Fruit fly (Drosophila melanogaster): ENCODE data around the gene CG11504.

The CG11504 gene

dm6 chr3R:30014977-30015514 is 17.3 kb downstream of the CG11504 start, which contains the start of gene CG7920 (continued):
- TF ChIP-seq Kr (GFP tag; optimal IDR thresholded peaks at IDR 0.05): peak; percentile 60
- no peak for TF ChIP-seq ham (GFP tag; IDR thresholded peaks at IDR 0.05)
- TF ChIP-seq CG14710 (tag; optimal IDR thresholded peaks at IDR 0.05): peak; percentile 39
- peak; percentile 81 for TF ChIP-seq CG34224 (GFP tag; IDR thresholded peaks at IDR 0.05; ENCODE audit: partially characterized antibody)
- no peak for TF ChIP-seq bowl (GFP tag; IDR thresholded peaks at IDR 0.05)
- no peak for TF ChIP-seq shn (GFP tag; optimal IDR thresholded peaks at IDR 0.05)
- peak; percentile 41; the same call in 1 of the 2 replicates for TF ChIP-seq CG32532 (GFP tag; IDR thresholded peaks at IDR 0.05)
- peak; percentile 75 for TF ChIP-seq vnd (GFP tag; IDR thresholded peaks at IDR 0.05; ENCODE audit: partially characterized antibody)
- peak; percentile 71 for TF ChIP-seq HLH4C (GFP tag; IDR thresholded peaks at IDR 0.05; ENCODE audit: partially characterized antibody)
- TF ChIP-seq CG1603 (tag; optimal IDR thresholded peaks at IDR 0.05): peak; percentile 63
- TF ChIP-seq CG11247 (GFP tag; IDR thresholded peaks at IDR 0.05): 0 out of 2 replicates have a peak, but pooled peaks have one; percentile 6
- no peak for TF ChIP-seq CG11093 (GFP tag; IDR thresholded peaks at IDR 0.05)
- no peak for TF ChIP-seq salm (tag; optimal IDR thresholded peaks at IDR 0.05)
- TF ChIP-seq wek (GFP tag; optimal IDR thresholded peaks at IDR 0.05): no peak
- TF ChIP-seq HmgZ (tag; optimal IDR thresholded peaks at IDR 0.05): peak; percentile 68
- TF ChIP-seq CoRest (tag; optimal IDR thresholded peaks at IDR 0.05): peak; percentile 34
- TF ChIP-seq z (GFP tag; IDR thresholded peaks at IDR 0.05): 0 out of 3 replicates have a peak, but pooled peaks have one; percentile 53
- no peak for TF ChIP-seq gsb-n (tag; optimal IDR thresholded peaks at IDR 0.05)
- TF ChIP-seq Rfx (GFP tag; IDR thresholded peaks at IDR 0.05): no peak
- TF ChIP-seq YL-1 (GFP tag; optimal IDR thresholded peaks at IDR 0.05): peak; percentile 55
- no peak for TF ChIP-seq CG8281 (tag; optimal IDR thresholded peaks at IDR 0.05)
- TF ChIP-seq Adf1 (GFP tag; IDR thresholded peaks at IDR 0.05): no peak; the same call in 1 of the 2 replicates
- TF ChIP-seq CG16779 (GFP tag; IDR thresholded peaks at IDR 0.05): no peak
- peak; percentile 89 for TF ChIP-seq Dll (GFP tag; IDR thresholded peaks at IDR 0.05; ENCODE audit: partially characterized antibody)
- peak; percentile 22 for TF ChIP-seq CG30403 (GFP tag; optimal IDR thresholded peaks at IDR 0.05)
- peak; percentile 83 for TF ChIP-seq sna (GFP tag; IDR thresholded peaks at IDR 0.05; ENCODE audit: partially characterized antibody)
- peak; percentile 48 for TF ChIP-seq ems (GFP tag; optimal IDR thresholded peaks at IDR 0.05)
- TF ChIP-seq PHDP (tag; optimal IDR thresholded peaks at IDR 0.05): peak; percentile 6
- TF ChIP-seq crp (GFP tag; optimal IDR thresholded peaks at IDR 0.05): peak in 1 of 2 experiments; percentile 55
- TF ChIP-seq CG13624 (GFP tag; optimal IDR thresholded peaks at IDR 0.05): peak; percentile 79
- peak; percentile 18 for TF ChIP-seq CG12942 (GFP tag; optimal IDR thresholded peaks at IDR 0.05)
- no peak for TF ChIP-seq CG15696 (tag; optimal IDR thresholded peaks at IDR 0.05)
- TF ChIP-seq Ptx1 (GFP tag; IDR thresholded peaks at IDR 0.05): 0 out of 2 replicates have a peak, but pooled peaks have one; percentile 8
- TF ChIP-seq CG4730 (GFP tag; IDR thresholded peaks at IDR 0.05): no peak
- peak; percentile 83 for TF ChIP-seq Med (GFP tag)
- no peak for TF ChIP-seq CG32772 (GFP tag; IDR thresholded peaks at IDR 0.05)
- TF ChIP-seq CG2116 (GFP tag; optimal IDR thresholded peaks at IDR 0.05): peak; percentile 75
- TF ChIP-seq CG12769 (tag; optimal IDR thresholded peaks at IDR 0.05): peak; percentile 52
- no peak for TF ChIP-seq sr (GFP tag; IDR thresholded peaks at IDR 0.05)
- TF ChIP-seq BEAF-32 (GFP tag; optimal IDR thresholded peaks at IDR 0.05): peak; percentile 87
- no peak for TF ChIP-seq jumu (GFP tag; optimal IDR thresholded peaks at IDR 0.05)
- TF ChIP-seq unc-4 (GFP tag; IDR thresholded peaks at IDR 0.05; ENCODE audit: partially characterized antibody): peak; percentile 83
- TF ChIP-seq scrt (GFP tag; optimal IDR thresholded peaks at IDR 0.05): peak; percentile 47
- peak; percentile 16 for TF ChIP-seq CG12104 (GFP tag; optimal IDR thresholded peaks at IDR 0.05)
- peak; percentile 64; the same call in 1 of the 2 replicates for TF ChIP-seq rib (GFP tag; IDR thresholded peaks at IDR 0.05)
- TF ChIP-seq br (optimal IDR thresholded peaks at IDR 0.05): no peak
- TF ChIP-seq CrebB (tag; optimal IDR thresholded peaks at IDR 0.05): peak; percentile 41
- 0 out of 3 replicates have a peak, but pooled peaks have one; percentile 15 for TF ChIP-seq CG6175 (GFP tag; IDR thresholded peaks at IDR 0.05)
- peak; percentile 98 for TF ChIP-seq CG15514 (GFP tag; optimal IDR thresholded peaks at IDR 0.05)
